Worm (Caenorhabditis elegans) whole organism, L2 larva: ENCODE results near the gene sca-1.

Experiments
- ZK546.5 ChIP-seq: sonication (generic microtip); optimal IDR thresholded peaks from 2 replicates; lab custom pipeline; 2017; ENCODE audit warnings: missing biosample characterization, missing genetic modification characterization
- aly-2 ChIP-seq: fragments of 150-350 bp; optimal IDR thresholded peaks from 2 replicates; lab custom pipeline; 2014; ENCODE audit warnings: missing biosample characterization, missing genetic modification characterization
- ama-1 ChIP-seq: fragments of 150-350 bp; optimal IDR thresholded peaks from 2 replicates; lab custom pipeline; 2018; ENCODE audit warnings: inconsistent platforms
- ceh-16 ChIP-seq: fragments of 150-350 bp; optimal IDR thresholded peaks from 2 replicates; lab custom pipeline; 2014; ENCODE audit warnings: missing biosample characterization, missing genetic modification characterization
- egl-27 ChIP-seq: sonication (generic microtip); optimal IDR thresholded peaks from 3 replicates; lab custom pipeline; 2017; ENCODE audit warnings: missing biosample characterization, missing genetic modification reagents, missing genetic modification characterization
- fos-1 ChIP-seq: fragments of 150-350 bp; optimal IDR thresholded peaks from 2 replicates; lab custom pipeline; 2014; ENCODE audit warnings: missing biosample characterization, missing genetic modification characterization
- lin-13 ChIP-seq: fragments of 150-350 bp; optimal IDR thresholded peaks from 2 replicates; lab custom pipeline; 2014; ENCODE audit warnings: missing biosample characterization, missing genetic modification reagents, missing genetic modification characterization
- lin-39 ChIP-seq: fragments of 150-350 bp; optimal IDR thresholded peaks from 2 replicates; lab custom pipeline; 2014; ENCODE audit warnings: missing biosample characterization, missing genetic modification reagents, missing genetic modification characterization
- lsy-2 ChIP-seq, 2 experiments: fragments of 150-350 bp in 1 of 2; sonication (generic microtip) in 1 of 2; optimal IDR thresholded peaks; 2 replicates each; lab custom pipeline; 2014 to 2017; ENCODE audit warnings: missing biosample characterization in 2 of 2, missing genetic modification characterization in 2 of 2
- nhr-11 ChIP-seq: fragments of 150-350 bp; optimal IDR thresholded peaks from 2 replicates; lab custom pipeline; 2014; ENCODE audit warnings: missing biosample characterization, missing genetic modification characterization
- nhr-237 ChIP-seq: fragments of 150-350 bp; optimal IDR thresholded peaks from 2 replicates; lab custom pipeline; 2014; ENCODE audit warnings: missing biosample characterization, missing genetic modification characterization
- nhr-25 ChIP-seq: fragments of 150-350 bp; sonication (generic microtip); optimal IDR thresholded peaks from 3 replicates; lab custom pipeline; 2014; ENCODE audit warnings: missing biosample characterization, missing genetic modification characterization
- skn-1 ChIP-seq: sonication (generic microtip); optimal IDR thresholded peaks from 2 replicates; lab custom pipeline; 2017; ENCODE audit warnings: missing biosample characterization, missing genetic modification characterization
- ztf-4 ChIP-seq: fragments of 150-350 bp; optimal IDR thresholded peaks from 2 replicates; lab custom pipeline; 2014; ENCODE audit warnings: missing biosample characterization, missing genetic modification characterization

- TF ChIP-seq ZK546.5: no peak
- TF ChIP-seq fos-1 (tag; lab: Kevin White, UChicago): no peak
- no peak for TF ChIP-seq lin-39 (tag; lab: Kevin White, UChicago)
- no peak for TF ChIP-seq egl-27
- no peak for TF ChIP-seq nhr-237
- TF ChIP-seq nhr-25: no peak
- TF ChIP-seq aly-2 (tag; lab: Kevin White, UChicago): no peak
- no peak for TF ChIP-seq ztf-4 (tag; lab: Kevin White, UChicago)
- TF ChIP-seq ceh-16: no peak
- TF ChIP-seq ama-1 (lab: Kevin White, UChicago): no peak
- no peak for TF ChIP-seq lsy-2 (tag; optimal IDR thresholded peaks at IDR 0.05; lab: Kevin White, UChicago)
- no peak for TF ChIP-seq lin-13
- TF ChIP-seq skn-1 (tag; lab: Kevin White, UChicago): no peak
- no peak for TF ChIP-seq nhr-11 (tag; lab: Kevin White, UChicago)
These were observed 41.3 kb upstream of the sca-1 start, which contains the start of gene oxi-1 for ce11 chrIII:10857984-10858383.
